Fruit fly (Drosophila melanogaster) whole organism, embryonic: Measurements from ENCODE around the gene CG8206.

Source experiments
- Adf1 ChIP-seq: fragments of 200-800 bp; sonication (Bioruptor generic); IDR thresholded peaks from 2 replicates; pipeline ENCODE4 v1.3.6; 2022; ENCODE audit warnings: missing biosample characterization, missing genetic modification characterization
- B-H1 ChIP-seq: fragments of 200-800 bp; sonication (Bioruptor generic); IDR thresholded peaks from 3 replicates; pipeline ENCODE4 v1.3.6; 2022; ENCODE audit warnings: missing biosample characterization, missing genetic modification characterization
- BEAF-32 ChIP-seq: fragments of 200-800 bp; sonication (Bioruptor generic); optimal IDR thresholded peaks from 3 replicates; lab custom pipeline; 2017; ENCODE audit warnings: missing biosample characterization, missing genetic modification characterization, mild to moderate bottlenecking, moderate library complexity, missing genetic modification reagents
- Blimp-1 ChIP-seq: fragments of 200-800 bp; sonication (Bioruptor generic); optimal IDR thresholded peaks from 3 replicates; lab custom pipeline; 2018; ENCODE audit warnings: missing biosample characterization, missing genetic modification characterization, mild to moderate bottlenecking, moderate library complexity, missing genetic modification reagents
- CG10209 ChIP-seq: fragments of 200-800 bp; sonication (Bioruptor generic); optimal IDR thresholded peaks from 3 replicates; lab custom pipeline; 2017; ENCODE audit warnings: missing biosample characterization, mild to moderate bottlenecking, missing genetic modification characterization, missing genetic modification reagents
- CG12391 ChIP-seq: fragments of 200-800 bp; sonication (Bioruptor generic); optimal IDR thresholded peaks from 3 replicates; lab custom pipeline; 2018; ENCODE audit warnings: missing biosample characterization, mild to moderate bottlenecking, missing genetic modification characterization, moderate library complexity
- CG12769 ChIP-seq: fragments of 200-800 bp; sonication (Bioruptor generic); optimal IDR thresholded peaks from 2 replicates; lab custom pipeline; 2019; ENCODE audit warnings: missing biosample characterization, mild to moderate bottlenecking, missing genetic modification characterization, moderate library complexity
- CG13775 ChIP-seq: fragments of 200-800 bp; sonication (Bioruptor generic); optimal IDR thresholded peaks from 3 replicates; lab custom pipeline; 2017; ENCODE audit warnings: missing biosample characterization, mild to moderate bottlenecking, missing genetic modification characterization
- CG14441 ChIP-seq: fragments of 200-800 bp; sonication (Bioruptor generic); IDR thresholded peaks from 2 replicates; pipeline ENCODE4 v1.3.6; 2022; ENCODE audit warnings: missing biosample characterization, missing genetic modification characterization
- CG15514 ChIP-seq: fragments of 200-800 bp; sonication (Bioruptor generic); optimal IDR thresholded peaks from 3 replicates; lab custom pipeline; 2017; ENCODE audit warnings: missing biosample characterization, missing genetic modification characterization, mild to moderate bottlenecking, moderate library complexity, missing genetic modification reagents
- CG2116 ChIP-seq: fragments of 200-800 bp; sonication (Bioruptor generic); optimal IDR thresholded peaks from 3 replicates; lab custom pipeline; 2018; ENCODE audit warnings: missing biosample characterization, mild to moderate bottlenecking, missing genetic modification characterization
- CG2129 ChIP-seq: fragments of 200-800 bp; sonication (Bioruptor generic); IDR thresholded peaks from 2 replicates; pipeline ENCODE4 v1.3.6; 2022; ENCODE audit warnings: missing biosample characterization, missing genetic modification characterization; ENCODE audit not compliant: partially characterized antibody
- CG2199 ChIP-seq: fragments of 200-800 bp; sonication (Bioruptor generic); IDR thresholded peaks from 3 replicates; pipeline ENCODE4 v1.3.6; 2022; ENCODE audit warnings: missing biosample characterization, missing genetic modification characterization
- CG2875 ChIP-seq: fragments of 200-800 bp; sonication (Bioruptor generic); optimal IDR thresholded peaks from 2 replicates; lab custom pipeline; 2017; ENCODE audit warnings: missing biosample characterization, mild to moderate bottlenecking, missing genetic modification characterization, missing genetic modification reagents
- CG3995 ChIP-seq: fragments of 200-800 bp; sonication (Bioruptor generic); optimal IDR thresholded peaks from 3 replicates; lab custom pipeline; 2016; ENCODE audit warnings: missing biosample characterization, missing genetic modification characterization
- CG7556 ChIP-seq: fragments of 200-800 bp; sonication (Bioruptor generic); optimal IDR thresholded peaks from 2 replicates; lab custom pipeline; 2017; ENCODE audit warnings: missing biosample characterization, mild to moderate bottlenecking, missing genetic modification characterization
- CG8478 ChIP-seq: fragments of >200 bp; optimal IDR thresholded peaks from 2 replicates; lab custom pipeline; 2018
- CG8924 ChIP-seq: fragments of 200-800 bp; optimal IDR thresholded peaks from 3 replicates; lab custom pipeline; 2019; ENCODE audit warnings: missing biosample characterization, mild to moderate bottlenecking, missing genetic modification characterization, moderate library complexity
- D19B ChIP-seq: fragments of 200-800 bp; sonication (Bioruptor generic); optimal IDR thresholded peaks from 2 replicates; lab custom pipeline; 2017; ENCODE audit warnings: missing biosample characterization, mild to moderate bottlenecking, missing genetic modification characterization
- Dip2 ChIP-seq: fragments of 200-800 bp; sonication (Bioruptor generic); IDR thresholded peaks from 2 replicates; pipeline ENCODE4 v1.3.6; 2022; ENCODE audit warnings: missing biosample characterization, missing genetic modification characterization
- Dll ChIP-seq: fragments of 200-800 bp; sonication (Bioruptor generic); IDR thresholded peaks from 4 replicates; pipeline ENCODE4 v1.3.6; 2022; ENCODE audit warnings: missing biosample characterization, missing genetic modification characterization; ENCODE audit not compliant: partially characterized antibody
- Dref ChIP-seq: fragments of 200-800 bp; sonication (Bioruptor generic); IDR thresholded peaks from 2 replicates; pipeline ENCODE4 v1.3.6; 2022; ENCODE audit warnings: missing biosample characterization, missing genetic modification characterization
- Drgx ChIP-seq: fragments of 200-800 bp; sonication (Bioruptor generic); IDR thresholded peaks from 2 replicates; pipeline ENCODE4 v1.3.6; 2022; ENCODE audit warnings: missing biosample characterization, missing genetic modification characterization
- Max ChIP-seq: fragments of 200-800 bp; sonication (Bioruptor generic); optimal IDR thresholded peaks from 2 replicates; lab custom pipeline; 2016; ENCODE audit warnings: missing biosample characterization, mild to moderate bottlenecking, missing genetic modification characterization
- Meics ChIP-seq: fragments of 200-800 bp; sonication (Bioruptor generic); optimal IDR thresholded peaks from 2 replicates; lab custom pipeline; 2017; ENCODE audit warnings: missing biosample characterization, mild to moderate bottlenecking, missing genetic modification characterization
- Myb ChIP-seq: fragments of 200-800 bp; sonication (Bioruptor generic); optimal IDR thresholded peaks from 2 replicates; lab custom pipeline; 2016; ENCODE audit warnings: missing biosample characterization, missing genetic modification characterization
- NC2β ChIP-seq: fragments of 200-800 bp; sonication (Bioruptor generic); optimal IDR thresholded peaks from 2 replicates; lab custom pipeline; 2016; ENCODE audit warnings: missing biosample characterization, missing genetic modification characterization
- Nf-YA ChIP-seq: fragments of 200-800 bp; sonication (Bioruptor generic); IDR thresholded peaks from 2 replicates; pipeline ENCODE4 v1.3.6; 2022; ENCODE audit warnings: missing biosample characterization, missing genetic modification characterization
- Sry-β ChIP-seq: fragments of 200-800 bp; sonication (Bioruptor generic); optimal IDR thresholded peaks from 2 replicates; lab custom pipeline; 2018; ENCODE audit warnings: missing biosample characterization, mild to moderate bottlenecking, missing genetic modification characterization, moderate library complexity
- Sry-δ ChIP-seq: fragments of 200-800 bp; sonication (Bioruptor generic); optimal IDR thresholded peaks from 2 replicates; lab custom pipeline; 2016; ENCODE audit warnings: missing biosample characterization, missing genetic modification characterization
- al ChIP-seq: fragments of 200-800 bp; sonication (Bioruptor generic); IDR thresholded peaks from 2 replicates; pipeline ENCODE4 v1.3.6; 2022; ENCODE audit warnings: missing biosample characterization, missing genetic modification characterization
- amos ChIP-seq: fragments of 200-800 bp; sonication (Bioruptor generic); IDR thresholded peaks from 2 replicates; pipeline ENCODE4 v1.3.6; 2022; ENCODE audit warnings: missing biosample characterization, missing genetic modification characterization; ENCODE audit not compliant: partially characterized antibody
- ato ChIP-seq: fragments of 200-800 bp; sonication (Bioruptor generic); IDR thresholded peaks from 2 replicates; pipeline ENCODE4 v1.3.6; 2022; ENCODE audit warnings: missing biosample characterization, missing genetic modification characterization; ENCODE audit not compliant: partially characterized antibody
- cad ChIP-seq: fragments of >200 bp; optimal IDR thresholded peaks from 2 replicates; lab custom pipeline; 2017; ENCODE audit warnings: missing biosample characterization, missing genetic modification characterization
- cas ChIP-seq: fragments of 200-800 bp; sonication (Bioruptor generic); IDR thresholded peaks from 2 replicates; pipeline ENCODE4 v1.3.6; 2022; ENCODE audit warnings: missing biosample characterization, missing genetic modification characterization
- crol ChIP-seq: fragments of 200-800 bp; sonication (Bioruptor generic); IDR thresholded peaks from 2 replicates; pipeline ENCODE4 v1.3.6; 2022; ENCODE audit warnings: missing biosample characterization, missing genetic modification characterization
- danr ChIP-seq: fragments of 200-800 bp; sonication (Bioruptor generic); IDR thresholded peaks from 2 replicates; pipeline ENCODE4 v1.3.6; 2022; ENCODE audit warnings: missing biosample characterization, missing genetic modification characterization
- dmrt11E ChIP-seq: fragments of 200-800 bp; sonication (Bioruptor generic); optimal IDR thresholded peaks from 3 replicates; lab custom pipeline; 2018; ENCODE audit warnings: missing biosample characterization, mild to moderate bottlenecking, missing genetic modification characterization, moderate library complexity
- ewg ChIP-seq: fragments of 200-800 bp; sonication (Bioruptor generic); optimal IDR thresholded peaks from 3 replicates; lab custom pipeline; 2017; ENCODE audit warnings: mild to moderate bottlenecking, missing biosample characterization, missing genetic modification reagents, missing genetic modification characterization
- eyg ChIP-seq: fragments of 200-800 bp; sonication (Bioruptor generic); optimal IDR thresholded peaks from 3 replicates; lab custom pipeline; 2016; ENCODE audit warnings: missing biosample characterization, missing genetic modification characterization
- gsb-n ChIP-seq: fragments of 200-800 bp; sonication (Bioruptor generic); optimal IDR thresholded peaks from 3 replicates; lab custom pipeline; 2018; ENCODE audit warnings: missing biosample characterization, mild to moderate bottlenecking, missing genetic modification characterization
- hth ChIP-seq: fragments of >200 bp; optimal IDR thresholded peaks from 2 replicates; lab custom pipeline; 2017; ENCODE audit warnings: inconsistent platforms
- lilli ChIP-seq: fragments of 200-800 bp; sonication (Bioruptor generic); optimal IDR thresholded peaks from 3 replicates; lab custom pipeline; 2016; ENCODE audit warnings: missing biosample characterization, missing genetic modification characterization
- mam ChIP-seq: fragments of 200-800 bp; sonication (Bioruptor generic); optimal IDR thresholded peaks from 3 replicates; lab custom pipeline; 2016; ENCODE audit warnings: missing biosample characterization, missing genetic modification characterization
- p53 ChIP-seq: fragments of 200-800 bp; sonication (Bioruptor generic); optimal IDR thresholded peaks from 2 replicates; lab custom pipeline; 2016; ENCODE audit warnings: missing biosample characterization, missing genetic modification characterization
- ranshi ChIP-seq: fragments of 200-800 bp; sonication (Bioruptor generic); IDR thresholded peaks from 2 replicates; pipeline ENCODE4 v1.3.6; 2022; ENCODE audit warnings: missing biosample characterization, missing genetic modification characterization
- schlank ChIP-seq: fragments of 200-800 bp; sonication (Bioruptor generic); optimal IDR thresholded peaks from 2 replicates; lab custom pipeline; 2018; ENCODE audit warnings: missing biosample characterization, mild to moderate bottlenecking, missing genetic modification characterization
- sens ChIP-seq: fragments of 200-800 bp; sonication (Bioruptor generic); peaks from one replicate; lab custom pipeline; 2016; ENCODE audit warnings: missing biosample characterization, missing genetic modification characterization
- unc-4 ChIP-seq: fragments of 200-800 bp; sonication (Bioruptor generic); IDR thresholded peaks from 2 replicates; pipeline ENCODE4 v1.3.6; 2022; ENCODE audit warnings: missing biosample characterization, missing genetic modification characterization; ENCODE audit not compliant: partially characterized antibody
- yki ChIP-seq: fragments of >200 bp; optimal IDR thresholded peaks from 3 replicates; lab custom pipeline; 2018

CG8206 gene

dm6 chrX:15737110-15737509 is 1.9 kb upstream of the CG8206 start, which contains the start of gene Arp6 (continued):
- TF ChIP-seq ewg (GFP tag; lab: Kevin White, UChicago) (no peak), sens (peak; percentile 43), p53 (GFP tag; lab: Kevin White, UChicago) (no peak), CG2199 (GFP tag; lab: Robert Waterston, UW) (no peak), Sry-β (GFP tag; lab: Kevin White, UChicago) (peak; percentile 93), mam (GFP tag; lab: Kevin White, UChicago) (no peak), CG2116 (GFP tag; lab: Kevin White, UChicago) (peak; percentile 40), CG12391 (tag; lab: Kevin White, UChicago) (no peak), BEAF-32 (GFP tag; lab: Kevin White, UChicago) (peak; percentile 32), Meics (GFP tag; lab: Kevin White, UChicago) (no peak), Nf-YA (GFP tag; lab: Robert Waterston, UW) (no peak), CG8478 (no peak), NC2β (GFP tag; lab: Kevin White, UChicago) (no peak), CG10209 (no peak), CG7556 (GFP tag; lab: Kevin White, UChicago) (no peak), ranshi (GFP tag; lab: Robert Waterston, UW) (no peak), ato (GFP tag; lab: Robert Waterston, UW) (no peak), cad (GFP tag; lab: Kevin White, UChicago) (no peak), Blimp-1 (no peak), CG14441 (GFP tag; lab: Robert Waterston, UW) (no peak), hth (no peak), Dll (GFP tag; lab: Robert Waterston, UW) (0 out of 4 replicates have a peak, but pooled peaks have one; percentile 42), Adf1 (GFP tag; lab: Robert Waterston, UW) (no peak), CG8924 (tag; lab: Kevin White, UChicago) (no peak), amos (GFP tag; lab: Robert Waterston, UW) (no peak), dmrt11E (tag; lab: Kevin White, UChicago) (no peak), Sry-δ (GFP tag; lab: Kevin White, UChicago) (peak; percentile 7), Dref (GFP tag; lab: Robert Waterston, UW) (peak; percentile 57), CG2875 (GFP tag; lab: Kevin White, UChicago) (no peak), Myb (peak; percentile 48), lilli (GFP tag; lab: Kevin White, UChicago) (no peak), yki (lab: Kevin White, UChicago) (no peak), schlank (tag; lab: Kevin White, UChicago) (no peak), al (no peak), CG13775 (GFP tag; lab: Kevin White, UChicago) (no peak), unc-4 (0 out of 2 replicates have a peak, but pooled peaks have one; percentile 24), CG12769 (tag; lab: Kevin White, UChicago) (no peak), eyg (GFP tag; lab: Kevin White, UChicago) (no peak), Max (GFP tag; lab: Kevin White, UChicago) (no peak), CG2129 (GFP tag; lab: Robert Waterston, UW) (no peak), CG3995 (peak; percentile 65), B-H1 (GFP tag; lab: Robert Waterston, UW) (no peak), D19B (GFP tag; lab: Kevin White, UChicago) (no peak), gsb-n (tag; lab: Kevin White, UChicago) (no peak), danr (no peak), CG15514 (peak; percentile 26), crol (no peak), Drgx (GFP tag; lab: Robert Waterston, UW) (no peak), cas (GFP tag; lab: Robert Waterston, UW) (no peak), Dip2 (GFP tag; lab: Robert Waterston, UW) (no peak)
- TF ChIP-seq, all 482 proteins: peak for 18
